Worm (Caenorhabditis elegans): ENCODE measurements around the gene fbxc-14.
"Not testable (repeated sequence)": the region's sequence is repeated elsewhere in the genome, so short reads cannot be mapped to it uniquely, and the experiment has no call there.

The fbxc-14 gene

DNA sequence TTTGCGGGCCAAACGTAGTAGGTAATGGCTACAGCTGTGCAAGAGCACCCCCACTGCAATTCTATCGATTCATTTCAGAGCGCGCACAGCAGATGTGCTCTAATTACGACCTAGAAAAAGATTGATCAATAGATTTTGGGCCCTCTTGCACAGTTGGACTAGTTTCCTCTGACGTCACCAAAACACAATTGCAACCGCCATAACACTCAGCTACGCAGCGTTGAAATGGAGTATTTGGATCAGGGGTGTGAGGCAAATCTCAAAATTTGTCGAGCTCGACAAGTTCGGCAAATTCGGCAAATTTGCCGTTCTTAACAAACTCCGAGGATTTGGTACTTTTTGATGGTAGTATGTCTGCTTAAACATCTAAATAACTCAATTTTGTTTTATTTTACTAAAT is 7.1 kb upstream of the fbxc-14 start, which contains the start of gene fbxc-18:
Gene fbxc-18 (minus strand): TSS at position 101 of the 400 bp plus-strand sequence.
- not testable (repeated sequence) for TF ChIP-seq unc-42 (tag; optimal IDR thresholded peaks at IDR 0.05); hlh-13 (GFP tag; optimal IDR thresholded peaks at IDR 0.05); odd-2 (tag; optimal IDR thresholded peaks at IDR 0.05)

DNA sequence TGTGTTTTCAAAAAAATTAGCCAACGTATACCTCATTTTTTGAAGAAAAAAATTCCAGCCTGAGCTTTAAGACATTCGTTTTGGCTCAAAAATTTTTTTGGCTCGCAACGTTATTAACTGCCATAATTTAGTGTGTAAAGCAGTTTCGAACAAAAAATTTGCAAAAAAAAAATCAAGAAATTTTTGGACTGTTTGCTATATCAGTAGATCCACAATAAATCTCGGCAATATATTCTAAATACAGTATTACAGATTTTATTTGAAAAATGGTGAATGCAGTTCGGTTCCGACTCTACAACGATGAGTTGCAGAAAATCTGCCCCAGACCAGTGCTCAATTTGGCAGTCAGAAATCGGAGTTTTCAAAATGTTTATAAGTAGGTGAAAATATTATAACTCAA is 6.0 kb upstream of the fbxc-14 start, which contains the start of gene C32B5.6:
Gene C32B5.6 (plus strand): TSS at position 301 of the 400 bp plus-strand sequence.
- TF ChIP-seq ets-4 (tag; optimal IDR thresholded peaks at IDR 0.05); mec-3 (tag; optimal IDR thresholded peaks at IDR 0.05; ENCODE audit: borderline replicate concordance); ceh-9 (tag; optimal IDR thresholded peaks at IDR 0.05): not testable (repeated sequence)

DNA sequence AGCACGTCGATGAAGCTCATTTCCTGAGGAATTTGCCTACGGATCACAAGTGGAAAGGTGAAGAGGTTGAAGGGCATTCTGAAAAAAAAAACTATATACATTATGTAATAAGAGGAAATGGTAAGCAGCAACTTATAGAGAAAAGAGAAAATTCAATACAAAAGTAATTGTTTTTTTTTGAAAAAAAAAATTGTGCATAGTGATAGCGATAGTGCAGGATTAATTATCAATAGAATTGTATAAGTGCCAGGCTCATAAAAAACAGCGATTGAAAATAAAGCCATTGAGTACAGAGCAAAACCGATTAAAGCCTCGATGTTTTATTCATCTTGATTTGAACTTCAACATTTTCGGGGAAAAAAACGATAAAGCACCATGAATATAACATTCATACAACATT is 1.2 kb upstream of the fbxc-14 start, which contains the start of gene C32B5.15:
Gene C32B5.15 (minus strand): TSS at position 101 of the 400 bp plus-strand sequence.
- TF ChIP-seq rnt-1 (tag; optimal IDR thresholded peaks at IDR 0.05) (no peak), che-1 (tag; optimal IDR thresholded peaks at IDR 0.05) (no peak), ama-1 (optimal IDR thresholded peaks at IDR 0.05) (no peak), ahr-1 (tag; optimal IDR thresholded peaks at IDR 0.05) (no peak), nhr-11 (tag; optimal IDR thresholded peaks at IDR 0.05) (no peak), ref-2 (tag; optimal IDR thresholded peaks at IDR 0.05) (no peak), pag-3 (tag; optimal IDR thresholded peaks at IDR 0.05; ENCODE audit: borderline replicate concordance) (no peak), odd-2 (tag; optimal IDR thresholded peaks at IDR 0.05) (no peak), ceh-22 (tag; optimal IDR thresholded peaks at IDR 0.05) (no peak), ceh-34 (tag; optimal IDR thresholded peaks at IDR 0.05) (no peak), unc-3 (GFP tag; conservative IDR thresholded peaks at IDR 0.05) (no peak), unc-3 (tag; optimal IDR thresholded peaks at IDR 0.05) (no peak), pros-1 (tag; optimal IDR thresholded peaks at IDR 0.05) (no peak), ceh-14 (tag; optimal IDR thresholded peaks at IDR 0.05) (no peak), ets-4 (tag; optimal IDR thresholded peaks at IDR 0.05) (no peak), dmd-4 (tag; optimal IDR thresholded peaks at IDR 0.05; ENCODE audit: borderline replicate concordance) (no peak), sox-4 (tag; optimal IDR thresholded peaks at IDR 0.05) (no peak), madf-2 (tag; optimal IDR thresholded peaks at IDR 0.05) (no peak), elt-2 (tag; optimal IDR thresholded peaks at IDR 0.05) (no peak), ceh-31 (tag; optimal IDR thresholded peaks at IDR 0.05) (no peak)

DNA sequence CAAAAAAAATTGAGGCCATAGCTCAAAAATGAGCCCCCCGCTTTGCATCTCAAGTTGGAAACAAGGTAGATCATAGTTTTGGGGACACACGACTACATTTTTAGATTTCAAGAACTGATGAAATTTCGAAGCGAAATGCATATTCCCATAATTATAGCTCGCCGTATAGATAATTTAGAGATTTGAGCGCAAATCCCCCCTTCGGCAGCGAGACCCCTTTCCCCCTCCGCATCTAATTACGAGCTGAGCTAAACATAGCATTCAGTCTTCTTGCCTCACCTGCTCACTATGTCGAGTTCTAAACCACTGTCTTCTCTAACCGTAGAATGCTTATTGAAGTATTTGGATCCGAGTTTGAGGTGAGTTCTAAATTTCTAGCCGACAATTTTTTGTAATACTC is 5.0 kb downstream of the fbxc-14 start, which contains the start of the genes fbxc-17 and fbxc-15:
Gene fbxc-17 (minus strand): TSS at position 101 of the 400 bp plus-strand sequence.
Gene fbxc-15 (plus strand): TSS at position 289 of the 400 bp plus-strand sequence.
- TF ChIP-seq madf-2 (tag; optimal IDR thresholded peaks at IDR 0.05) (no peak), fax-1 (tag; optimal IDR thresholded peaks at IDR 0.05) (no peak), gmeb-2 (tag; optimal IDR thresholded peaks at IDR 0.05) (no peak), sox-2 (GFP tag; IDR thresholded peaks at IDR 0.05) (no peak), unc-86 (tag; optimal IDR thresholded peaks at IDR 0.05) (no peak), lim-6 (tag; optimal IDR thresholded peaks at IDR 0.05) (no peak), C08G9.2 (tag; optimal IDR thresholded peaks at IDR 0.05) (no peak), ref-2 (tag; optimal IDR thresholded peaks at IDR 0.05) (no peak), fkh-10 (GFP tag; optimal IDR thresholded peaks at IDR 0.05) (no peak), Y22D7AL.16 (tag; optimal IDR thresholded peaks at IDR 0.05) (no peak), hlh-8 (tag; optimal IDR thresholded peaks at IDR 0.05) (no peak), nhr-232 (tag; optimal IDR thresholded peaks at IDR 0.05) (no peak), K09A11.1 (tag; optimal IDR thresholded peaks at IDR 0.05; ENCODE audit: insufficient read depth) (no peak), ceh-6 (GFP tag; optimal IDR thresholded peaks at IDR 0.05) (no peak)

DNA sequence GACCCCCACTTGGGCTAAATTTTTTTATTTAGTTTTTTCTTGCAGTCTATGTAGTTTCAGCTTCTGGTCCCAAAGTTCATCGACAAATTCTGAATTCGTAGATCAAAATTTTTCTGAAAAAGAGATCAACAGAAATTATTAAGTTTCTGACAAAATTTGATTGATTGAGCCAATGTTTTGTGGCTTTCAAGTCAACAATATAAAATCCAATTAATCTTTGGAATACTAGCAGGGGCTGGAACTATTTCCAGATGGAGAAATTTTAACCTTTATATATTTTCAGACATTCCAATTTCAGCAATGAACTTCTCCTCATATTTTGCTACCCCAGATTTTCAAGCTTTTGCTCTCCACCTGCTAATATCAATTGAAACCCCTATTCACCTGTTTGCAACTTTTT is 8.7 kb downstream of the fbxc-14 start, which contains the start of gene srh-274:
Gene srh-274 (plus strand): TSS at position 301 of the 400 bp plus-strand sequence.
- TF ChIP-seq hlh-6 (tag; optimal IDR thresholded peaks at IDR 0.05) (no peak), eyg-1 (tag; optimal IDR thresholded peaks at IDR 0.05) (no peak), C08G9.2 (tag; optimal IDR thresholded peaks at IDR 0.05) (no peak), ztf-16 (tag; optimal IDR thresholded peaks at IDR 0.05) (no peak), F13H6.1 (tag; optimal IDR thresholded peaks at IDR 0.05) (no peak), unc-55 (GFP tag; optimal IDR thresholded peaks at IDR 0.05) (no peak), sox-2 (GFP tag; IDR thresholded peaks at IDR 0.05) (no peak), ahr-1 (tag; optimal IDR thresholded peaks at IDR 0.05) (no peak)

Measured in whole organism, late embryonic.